Worm (Caenorhabditis elegans) whole organism, early embryonic: ENCODE measurements around the gene ccd-5.

Experiments
- B0310.2 ChIP-seq: sonication (generic microtip); optimal IDR thresholded peaks from 2 replicates; lab custom pipeline; 2016; ENCODE audit warnings: mild to moderate bottlenecking, missing genetic modification characterization, missing compliant biosample characterization
- aly-1 ChIP-seq: sonication (generic microtip); optimal IDR thresholded peaks from 2 replicates; lab custom pipeline; 2016; ENCODE audit warnings: missing genetic modification characterization, missing compliant biosample characterization
- ama-1 ChIP-seq: fragments of 150-350 bp; optimal IDR thresholded peaks from 2 replicates; lab custom pipeline; 2014
- flt-1 ChIP-seq: fragments of 200-800 bp; sonication (Bioruptor generic); IDR thresholded peaks from 2 replicates; pipeline ENCODE4 v1.3.6; 2022; ENCODE audit warnings: missing genetic modification characterization, missing compliant biosample characterization
- hnd-1 ChIP-seq: sonication (generic microtip); optimal IDR thresholded peaks from 2 replicates; lab custom pipeline; 2016; ENCODE audit warnings: missing genetic modification characterization, missing compliant biosample characterization
- tbx-37 ChIP-seq: fragments of 200-800 bp; sonication (Bioruptor generic); conservative IDR thresholded peaks from 2 replicates; pipeline ENCODE4 v1.3.6; 2022; ENCODE audit warnings: missing genetic modification reagents, missing genetic modification characterization, missing compliant biosample characterization
- tra-4 ChIP-seq: sonication (generic microtip); optimal IDR thresholded peaks from 2 replicates; lab custom pipeline; 2017; ENCODE audit warnings: missing genetic modification characterization, missing compliant biosample characterization

- TF ChIP-seq aly-1 (tag; lab: Kevin White, UChicago) (no peak), B0310.2 (tag; lab: Kevin White, UChicago) (no peak), ama-1 (lab: Kevin White, UChicago) (no peak), hnd-1 (tag; lab: Kevin White, UChicago) (no peak), tbx-37 (no peak), tra-4 (tag; lab: Kevin White, UChicago) (no peak), flt-1 (no peak)
Measured at ce11 chrX:2527194-2527593, 45.3 kb downstream of the ccd-5 start.
